Worm (Caenorhabditis elegans) whole organism, mixed stage, embryonic: Measurements from ENCODE around the gene oac-40.

Source experiments
- M03D4.4 ChIP-seq: sonication (generic microtip); optimal IDR thresholded peaks from 2 replicates; lab custom pipeline; 2017; ENCODE audit warnings: mild to moderate bottlenecking, missing genetic modification characterization, missing compliant biosample characterization
- bed-3 ChIP-seq: fragments of 200-800 bp; sonication (Bioruptor generic); optimal IDR thresholded peaks from 3 replicates; lab custom pipeline; 2018; ENCODE audit warnings: mild to moderate bottlenecking, missing genetic modification characterization, moderate library complexity, missing compliant biosample characterization
- ceh-39 ChIP-seq: fragments of 150-350 bp; optimal IDR thresholded peaks from 2 replicates; lab custom pipeline; 2014; ENCODE audit warnings: missing biosample characterization, missing genetic modification characterization
- ceh-83 ChIP-seq: fragments of 200-800 bp; sonication (Bioruptor generic); optimal IDR thresholded peaks from 2 replicates; lab custom pipeline; 2018; ENCODE audit warnings: mild to moderate bottlenecking, missing genetic modification characterization, missing compliant biosample characterization
- ces-1 ChIP-seq: fragments of 150-350 bp; optimal IDR thresholded peaks from 2 replicates; lab custom pipeline; 2014; ENCODE audit warnings: missing biosample characterization, missing genetic modification reagents, missing genetic modification characterization
- drap-1 ChIP-seq: fragments of 200-800 bp; sonication (Bioruptor generic); optimal IDR thresholded peaks from 3 replicates; lab custom pipeline; 2018; ENCODE audit warnings: mild to moderate bottlenecking, missing genetic modification characterization, missing compliant biosample characterization
- elt-3 ChIP-seq: fragments of 150-350 bp; optimal IDR thresholded peaks from 2 replicates; lab custom pipeline; 2014; ENCODE audit warnings: missing biosample characterization, missing genetic modification characterization
- flh-1 ChIP-seq: fragments of 200-800 bp; sonication (Bioruptor generic); optimal IDR thresholded peaks from 2 replicates; lab custom pipeline; 2018; ENCODE audit warnings: mild to moderate bottlenecking, missing genetic modification characterization, moderate library complexity, missing compliant biosample characterization
- ham-2 ChIP-seq: fragments of 200-800 bp; sonication (Bioruptor generic); optimal IDR thresholded peaks from 2 replicates; lab custom pipeline; 2018; ENCODE audit warnings: mild to moderate bottlenecking, missing genetic modification characterization, missing compliant biosample characterization
- hlh-1 ChIP-seq: fragments of 150-350 bp; optimal IDR thresholded peaks from 2 replicates; lab custom pipeline; 2014; ENCODE audit warnings: missing biosample characterization, missing genetic modification reagents, missing genetic modification characterization
- lin-13 ChIP-seq: fragments of 150-350 bp; optimal IDR thresholded peaks from 2 replicates; lab custom pipeline; 2014; ENCODE audit warnings: missing biosample characterization, missing genetic modification characterization
- lin-32 ChIP-seq: fragments of 200-800 bp; sonication (Bioruptor generic); optimal IDR thresholded peaks from 2 replicates; lab custom pipeline; 2018; ENCODE audit warnings: mild to moderate bottlenecking, missing genetic modification characterization, missing compliant biosample characterization
- lsy-2 ChIP-seq: fragments of 150-350 bp; optimal IDR thresholded peaks from 2 replicates; lab custom pipeline; 2014; ENCODE audit warnings: missing biosample characterization, missing genetic modification characterization
- mab-5 ChIP-seq: fragments of 150-350 bp; optimal IDR thresholded peaks from 2 replicates; lab custom pipeline; 2014; ENCODE audit warnings: missing biosample characterization, missing genetic modification characterization
- mep-1 ChIP-seq: fragments of 150-350 bp; optimal IDR thresholded peaks from 2 replicates; lab custom pipeline; 2017; ENCODE audit warnings: missing biosample characterization, missing genetic modification reagents, missing genetic modification characterization, inconsistent platforms
- mls-2 ChIP-seq: sonication (generic microtip); optimal IDR thresholded peaks from 2 replicates; lab custom pipeline; 2016; ENCODE audit warnings: mild to moderate bottlenecking, missing genetic modification characterization, moderate library complexity, missing compliant biosample characterization
- nhr-12 ChIP-seq: fragments of 150-350 bp; optimal IDR thresholded peaks from 2 replicates; lab custom pipeline; 2014; ENCODE audit warnings: missing biosample characterization, missing genetic modification characterization
- nhr-2 ChIP-seq: fragments of 150-350 bp; optimal IDR thresholded peaks from 2 replicates; lab custom pipeline; 2014; ENCODE audit warnings: missing biosample characterization, missing genetic modification characterization
- nhr-237 ChIP-seq: fragments of 150-350 bp; optimal IDR thresholded peaks from 2 replicates; lab custom pipeline; 2014; ENCODE audit warnings: missing biosample characterization, missing genetic modification characterization
- pha-4 ChIP-seq: fragments of 150-350 bp; optimal IDR thresholded peaks from 2 replicates; lab custom pipeline; 2018; ENCODE audit warnings: missing biosample characterization, missing genetic modification reagents, missing genetic modification characterization
- sem-2 ChIP-seq: fragments of 200-800 bp; sonication (Bioruptor generic); optimal IDR thresholded peaks from 2 replicates; lab custom pipeline; 2018; ENCODE audit warnings: mild to moderate bottlenecking, missing genetic modification characterization, missing compliant biosample characterization
- snpc-4 ChIP-seq: fragments of 150-350 bp; optimal IDR thresholded peaks from 2 replicates; lab custom pipeline; 2014; ENCODE audit warnings: missing biosample characterization, missing genetic modification characterization
- sptf-1 ChIP-seq: sonication (generic microtip); optimal IDR thresholded peaks from 2 replicates; lab custom pipeline; 2017; ENCODE audit warnings: mild to moderate bottlenecking, missing genetic modification characterization, moderate library complexity, missing compliant biosample characterization
- tbx-8 ChIP-seq: fragments of 200-800 bp; sonication (Bioruptor generic); optimal IDR thresholded peaks from 2 replicates; lab custom pipeline; 2018; ENCODE audit warnings: mild to moderate bottlenecking, missing genetic modification characterization, moderate library complexity, missing compliant biosample characterization
- unc-120 ChIP-seq: sonication (generic microtip); optimal IDR thresholded peaks from 2 replicates; lab custom pipeline; 2017; ENCODE audit warnings: missing genetic modification characterization, missing compliant biosample characterization; ENCODE audit not compliant: poor library complexity, severe bottlenecking
- unc-39 ChIP-seq: fragments of 150-350 bp; optimal IDR thresholded peaks from 2 replicates; lab custom pipeline; 2014; ENCODE audit warnings: missing biosample characterization, missing genetic modification characterization
- unc-62 ChIP-seq: fragments of 150-350 bp; optimal IDR thresholded peaks from 2 replicates; lab custom pipeline; 2014; ENCODE audit warnings: missing biosample characterization, missing genetic modification reagents, missing genetic modification characterization
- zip-8 ChIP-seq: fragments of 150-350 bp; optimal IDR thresholded peaks from 2 replicates; lab custom pipeline; 2014; ENCODE audit warnings: missing biosample characterization, missing genetic modification characterization

The oac-40 gene

DNA sequence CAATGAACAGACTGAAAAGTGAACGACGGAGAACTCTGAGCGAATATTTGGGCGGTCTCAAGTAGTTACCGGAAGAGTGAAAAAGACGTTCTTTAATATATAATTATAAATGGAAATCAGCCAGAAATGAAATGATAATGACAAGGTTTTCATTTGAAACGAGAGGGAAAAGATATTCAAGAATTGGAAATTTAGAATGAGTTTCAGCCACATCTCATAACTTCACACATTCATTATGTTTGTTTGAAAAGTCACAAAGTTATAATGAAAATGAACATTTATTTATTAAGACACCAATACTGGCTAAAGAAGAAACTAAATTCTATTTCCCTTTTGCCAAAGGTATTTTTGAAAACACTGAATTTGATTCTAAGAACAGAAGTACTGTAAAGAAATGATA, 34.5 kb downstream of the oac-40 start, which contains the start of gene C25E10.7:
Gene C25E10.7 (minus strand): TSS at position 101 of the 400 bp plus-strand sequence.
- TF ChIP-seq sem-2 (GFP tag; lab: Kevin White, UChicago) (no peak), tbx-8 (no peak), pha-4 (tag; lab: Kevin White, UChicago) (no peak), flh-1 (no peak), sptf-1 (tag; lab: Kevin White, UChicago) (no peak), drap-1 (no peak), M03D4.4 (no peak), lin-32 (no peak), ceh-39 (tag; lab: Kevin White, UChicago) (no peak)
- TF ChIP-seq, all 35 proteins: peak for 0

DNA sequence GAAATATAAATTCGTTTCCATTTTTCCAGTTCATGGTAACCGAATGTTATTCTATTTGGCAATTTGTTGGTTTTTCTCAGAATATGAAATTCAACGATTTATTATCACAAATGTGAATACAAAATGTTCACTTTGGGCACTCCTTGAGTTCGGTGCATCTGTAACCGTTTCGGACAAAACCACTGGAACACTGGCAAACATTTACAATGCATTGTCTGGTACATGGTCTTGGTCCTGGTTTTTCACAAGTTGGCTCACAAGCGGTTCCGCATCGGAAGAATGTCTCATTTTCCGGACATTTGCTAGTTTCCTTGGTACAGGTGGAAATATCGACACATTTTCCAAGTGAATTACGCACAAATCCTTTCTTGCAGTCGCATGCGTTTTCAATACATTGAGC, 36.7 kb downstream of the oac-40 start:
- TF ChIP-seq ceh-39 (tag; lab: Kevin White, UChicago) (no peak), nhr-2 (tag; lab: Kevin White, UChicago) (no peak), mls-2 (tag; lab: Kevin White, UChicago) (no peak), bed-3 (GFP tag; lab: Kevin White, UChicago) (no peak), M03D4.4 (no peak), pha-4 (tag; lab: Kevin White, UChicago) (no peak), ham-2 (GFP tag; lab: Kevin White, UChicago) (no peak)

DNA sequence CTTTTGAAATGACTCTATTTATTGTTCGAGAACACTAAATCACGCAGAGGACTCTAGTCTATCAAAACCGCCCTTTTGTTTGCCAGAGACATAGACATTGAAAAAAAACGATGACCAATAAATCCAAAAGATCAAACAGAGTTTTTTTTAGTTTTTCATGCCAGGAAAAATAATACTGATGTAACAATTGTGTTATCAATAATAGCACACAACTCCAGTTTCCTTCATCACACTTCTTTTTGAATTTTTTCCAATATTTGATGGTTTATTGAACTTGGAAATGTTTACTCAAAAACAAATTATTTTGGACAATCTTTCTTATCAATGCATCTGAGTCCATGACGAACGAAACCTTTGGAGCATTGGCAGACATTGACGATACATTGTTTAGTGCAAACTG, 37.4 kb downstream of the oac-40 start, which contains the start of gene C25E10.8:
Gene C25E10.8 (minus strand): TSS at position 101 of the 400 bp plus-strand sequence.
- no peak for TF ChIP-seq ceh-83 (GFP tag; lab: Kevin White, UChicago)
- no peak for TF ChIP-seq hlh-1 (tag; lab: Kevin White, UChicago)
- TF ChIP-seq zip-8 (tag; lab: Kevin White, UChicago): no peak
- TF ChIP-seq elt-3 (tag; lab: Kevin White, UChicago): no peak
- TF ChIP-seq ham-2 (GFP tag; lab: Kevin White, UChicago): no peak
- no peak for TF ChIP-seq flh-1
- TF ChIP-seq mls-2 (tag; lab: Kevin White, UChicago): no peak
- TF ChIP-seq mab-5: no peak
- no peak for TF ChIP-seq nhr-12 (tag; lab: Kevin White, UChicago)

DNA sequence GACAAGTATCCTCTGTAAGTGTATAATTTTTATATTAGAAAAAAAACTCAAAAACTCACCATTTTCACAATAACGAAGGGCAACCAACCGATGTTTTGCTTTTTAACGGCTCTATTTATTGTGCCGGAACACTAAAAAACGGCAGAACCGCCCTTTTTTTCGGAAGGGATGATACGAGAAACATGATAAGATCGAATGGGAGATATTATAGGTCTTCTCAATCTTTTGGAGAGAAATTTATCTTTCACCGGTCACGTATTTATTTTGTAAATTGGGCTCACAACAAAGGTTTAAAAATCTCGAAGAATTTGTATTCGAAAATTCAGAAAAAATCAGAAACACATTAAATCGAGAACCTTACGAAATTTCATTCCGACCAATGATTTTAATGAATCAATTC, 38.2 kb downstream of the oac-40 start, which contains the start of gene swm-1:
Gene swm-1 (minus strand): TSS at position 101 of the 400 bp plus-strand sequence.
- TF ChIP-seq mls-2 (tag; lab: Kevin White, UChicago) (no peak), unc-39 (no peak), unc-120 (tag; lab: Kevin White, UChicago) (no peak), snpc-4 (tag; lab: Kevin White, UChicago) (no peak), ces-1 (no peak), nhr-12 (tag; lab: Kevin White, UChicago) (no peak), ceh-83 (GFP tag; lab: Kevin White, UChicago) (no peak), drap-1 (no peak), zip-8 (tag; lab: Kevin White, UChicago) (no peak), mep-1 (tag; lab: Kevin White, UChicago) (no peak), tbx-8 (no peak), lin-13 (tag; lab: Kevin White, UChicago) (no peak), lsy-2 (tag; lab: Kevin White, UChicago) (no peak)

DNA sequence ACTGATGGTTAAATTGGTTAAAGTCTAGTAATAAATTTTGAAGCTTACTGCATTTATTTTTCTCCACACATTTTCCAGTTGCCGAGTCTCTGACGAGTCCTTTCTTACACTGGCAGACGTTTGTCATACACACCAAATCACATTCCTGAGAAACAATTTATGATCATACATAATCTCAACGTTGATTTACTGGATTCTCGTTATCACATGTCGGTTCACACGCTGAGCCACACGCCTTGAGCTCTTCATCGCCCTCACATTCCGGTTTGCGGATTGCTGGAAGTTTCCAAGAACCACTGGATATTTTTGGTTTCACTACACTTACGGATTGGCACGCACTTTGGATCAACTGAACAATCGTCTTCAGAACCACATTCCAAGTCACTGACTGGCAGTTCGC, 39.1 kb downstream of the oac-40 start:
- no peak for TF ChIP-seq nhr-12 (tag; lab: Kevin White, UChicago)
- TF ChIP-seq nhr-237 (tag; lab: Kevin White, UChicago): no peak
- TF ChIP-seq unc-62 (GFP tag; lab: Kevin White, UChicago): no peak
- no peak for TF ChIP-seq M03D4.4
- no peak for TF ChIP-seq lin-13 (tag; lab: Kevin White, UChicago)
- no peak for TF ChIP-seq drap-1
- no peak for TF ChIP-seq ces-1
- no peak for TF ChIP-seq lsy-2 (tag; lab: Kevin White, UChicago)
- no peak for TF ChIP-seq ceh-39 (tag; lab: Kevin White, UChicago)
- TF ChIP-seq hlh-1 (tag; lab: Kevin White, UChicago): no peak

DNA sequence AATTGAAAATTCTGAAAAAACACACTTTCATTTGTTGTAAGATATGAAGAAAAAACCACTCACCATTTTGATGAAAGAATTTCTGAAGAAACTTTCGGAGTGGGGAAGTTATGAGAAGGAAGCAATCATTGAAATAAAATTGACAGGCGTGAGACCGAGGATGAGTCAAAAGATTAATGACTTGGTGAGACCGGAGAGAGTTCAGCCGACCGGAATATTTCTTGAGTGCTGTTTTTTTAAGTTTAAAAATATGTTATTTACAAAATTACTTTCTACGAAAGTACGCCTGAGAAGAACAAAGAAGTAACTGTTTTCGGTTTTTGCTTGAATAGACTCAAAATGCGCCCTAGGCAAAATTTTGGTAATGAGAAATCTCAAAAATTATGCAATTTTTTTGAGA, 39.7 kb downstream of the oac-40 start, which contains the start of gene C25E10.10:
Gene C25E10.10 (minus strand): TSS at position 101 of the 400 bp plus-strand sequence.
- no peak for TF ChIP-seq zip-8 (tag; lab: Kevin White, UChicago)
- TF ChIP-seq mep-1 (tag; lab: Kevin White, UChicago): no peak
- TF ChIP-seq bed-3 (GFP tag; lab: Kevin White, UChicago): no peak
- no peak for TF ChIP-seq lin-13 (tag; lab: Kevin White, UChicago)
- no peak for TF ChIP-seq mls-2 (tag; lab: Kevin White, UChicago)
- no peak for TF ChIP-seq snpc-4 (tag; lab: Kevin White, UChicago)
- no peak for TF ChIP-seq nhr-2 (tag; lab: Kevin White, UChicago)
- TF ChIP-seq unc-39: no peak
- no peak for TF ChIP-seq unc-62 (GFP tag; lab: Kevin White, UChicago)
- no peak for TF ChIP-seq lsy-2 (tag; lab: Kevin White, UChicago)
- no peak for TF ChIP-seq ceh-83 (GFP tag; lab: Kevin White, UChicago)
